Fruit fly (Drosophila melanogaster): Measurements from ENCODE around the gene S-Lap1.

DNA sequence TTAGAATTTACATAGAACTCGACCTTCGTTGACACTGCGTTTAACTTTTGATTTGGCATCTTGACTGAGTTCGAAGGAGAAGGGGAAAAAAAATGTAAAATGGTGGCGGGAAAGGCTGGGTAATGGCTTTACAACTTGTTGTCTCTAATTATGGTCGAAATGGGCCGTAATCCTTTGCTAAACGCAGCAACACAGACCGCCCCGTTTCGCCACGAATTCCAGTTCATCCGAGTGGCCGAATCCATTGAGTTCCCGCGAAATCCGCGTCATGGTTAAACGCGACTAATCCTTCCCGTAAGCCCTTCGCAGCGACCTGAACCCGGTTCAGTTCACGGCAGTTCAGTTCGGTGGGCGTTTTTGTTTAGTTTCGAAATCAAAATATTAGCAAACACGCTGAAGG is 49.1 kb downstream of the S-Lap1 start:
- TF ChIP-seq zen2 (GFP tag; IDR thresholded peaks at IDR 0.05; ENCODE audit: partially characterized antibody) (no peak), wor (GFP tag; IDR thresholded peaks at IDR 0.05) (no peak), CG30403 (GFP tag; optimal IDR thresholded peaks at IDR 0.05) (no peak), NC2β (GFP tag; optimal IDR thresholded peaks at IDR 0.05) (no peak), zfh2 (GFP tag; optimal IDR thresholded peaks at IDR 0.05) (no peak)

Measured in whole organism, embryonic.